Fruit fly (Drosophila melanogaster): Measurements from ENCODE around the gene CG12605.

- TF ChIP-seq lola (GFP tag; optimal IDR thresholded peaks at IDR 0.05) (no peak), jim (GFP tag; optimal IDR thresholded peaks at IDR 0.05) (no peak), fru (GFP tag; optimal IDR thresholded peaks at IDR 0.05) (no peak), foxo (GFP tag; optimal IDR thresholded peaks at IDR 0.05) (no peak), Abd-B (GFP tag; optimal IDR thresholded peaks at IDR 0.05) (no peak), Dif (GFP tag; optimal IDR thresholded peaks at IDR 0.05; ENCODE audit: partially characterized antibody) (no peak), GATAd (GFP tag; optimal IDR thresholded peaks at IDR 0.05) (no peak), Rel (GFP tag; optimal IDR thresholded peaks at IDR 0.05) (no peak), Rel (tag; optimal IDR thresholded peaks at IDR 0.05) (no peak), pan (optimal IDR thresholded peaks at IDR 0.05) (no peak), tai (GFP tag; optimal IDR thresholded peaks at IDR 0.05) (no peak), h (GFP tag; optimal IDR thresholded peaks at IDR 0.05) (no peak)
Observed at dm6 chr3L:3951875-3952274, 12.7 kb downstream of the CG12605 start.
